Fruit fly (Drosophila melanogaster): ENCODE data around the gene CG46383.

CG46383 gene

dm6 chr3R:15983541-15984229, 32.9 kb upstream of the CG46383 start (continued):
- TF ChIP-seq Fer2 (tag; optimal IDR thresholded peaks at IDR 0.05) (no peak), CG10209 (GFP tag; optimal IDR thresholded peaks at IDR 0.05) (peak; percentile 26), Sox102F (GFP tag; optimal IDR thresholded peaks at IDR 0.05) (peak; percentile 57), CG8359 (GFP tag; optimal IDR thresholded peaks at IDR 0.05; ENCODE audit: borderline replicate concordance) (peak; percentile 21), CG1529 (GFP tag; optimal IDR thresholded peaks at IDR 0.05) (peak; percentile 37), br (optimal IDR thresholded peaks at IDR 0.05) (no peak), CG8388 (GFP tag; optimal IDR thresholded peaks at IDR 0.05) (peak; percentile 38), wek (GFP tag; optimal IDR thresholded peaks at IDR 0.05) (peak; percentile 53), CG7271 (tag; optimal IDR thresholded peaks at IDR 0.05) (peak; percentile 65), grn (GFP tag; optimal IDR thresholded peaks at IDR 0.05) (peak; percentile 49), odd (GFP tag; optimal IDR thresholded peaks at IDR 0.05) (peak; percentile 9), fd102C (GFP tag; optimal IDR thresholded peaks at IDR 0.05) (peak; percentile 31), CG34376 (GFP tag; optimal IDR thresholded peaks at IDR 0.05) (peak; percentile 90), ATbp (GFP tag; optimal IDR thresholded peaks at IDR 0.05) (peak; percentile 66), MTF-1 (GFP tag; optimal IDR thresholded peaks at IDR 0.05; ENCODE audit: borderline replicate concordance) (peak; percentile 33), CG2202 (tag; optimal IDR thresholded peaks at IDR 0.05) (peak; percentile 61), sc (optimal IDR thresholded peaks at IDR 0.05) (no peak), sc (GFP tag; optimal IDR thresholded peaks at IDR 0.05) (peak; percentile 16), Opbp (GFP tag; IDR thresholded peaks at IDR 0.05; ENCODE audit: partially characterized antibody) (no peak), CG13424 (tag; optimal IDR thresholded peaks at IDR 0.05) (peak; percentile 48), HHEX (GFP tag; optimal IDR thresholded peaks at IDR 0.05) (peak; percentile 25), CG17359 (tag; optimal IDR thresholded peaks at IDR 0.05) (peak; percentile 67), TFAM (GFP tag; optimal IDR thresholded peaks at IDR 0.05) (peak; percentile 30), CG2116 (GFP tag; optimal IDR thresholded peaks at IDR 0.05) (peak; percentile 25), CG3995 (GFP tag; optimal IDR thresholded peaks at IDR 0.05) (no peak), CG11093 (GFP tag; IDR thresholded peaks at IDR 0.05) (no peak), CG10267 (tag; optimal IDR thresholded peaks at IDR 0.05) (peak; percentile 35), CG33557 (GFP tag; optimal IDR thresholded peaks at IDR 0.05) (peak; percentile 78), twi (tag; optimal IDR thresholded peaks at IDR 0.05) (peak; percentile 29), org-1 (GFP tag; optimal IDR thresholded peaks at IDR 0.05) (peak; percentile 3), CG16813 (GFP tag; IDR thresholded peaks at IDR 0.05; ENCODE audit: partially characterized antibody) (no peak), Sry-β (GFP tag; optimal IDR thresholded peaks at IDR 0.05) (peak; percentile 4), gro (GFP tag; optimal IDR thresholded peaks at IDR 0.05) (no peak), CoRest (tag; optimal IDR thresholded peaks at IDR 0.05) (peak; percentile 43), NC2β (GFP tag; optimal IDR thresholded peaks at IDR 0.05) (no peak), trem (tag; optimal IDR thresholded peaks at IDR 0.05) (peak; percentile 51), sens-2 (GFP tag; IDR thresholded peaks at IDR 0.05) (no peak), CG17568 (GFP tag; optimal IDR thresholded peaks at IDR 0.05) (peak; percentile 69), CG15601 (tag; optimal IDR thresholded peaks at IDR 0.05) (peak; percentile 74), nau (GFP tag; optimal IDR thresholded peaks at IDR 0.05) (peak; percentile 38), CG4707 (GFP tag; optimal IDR thresholded peaks at IDR 0.05) (peak; percentile 10), Hand (GFP tag; optimal IDR thresholded peaks at IDR 0.05) (no peak), CG12236 (GFP tag; optimal IDR thresholded peaks at IDR 0.05) (peak; percentile 40), CG10321 (GFP tag; IDR thresholded peaks at IDR 0.05) (no peak), CG6813 (GFP tag; optimal IDR thresholded peaks at IDR 0.05) (peak; percentile 73), BtbVII (GFP tag; optimal IDR thresholded peaks at IDR 0.05) (peak; percentile 36), CG15696 (tag; optimal IDR thresholded peaks at IDR 0.05) (peak; percentile 79), CG8290 (GFP tag; optimal IDR thresholded peaks at IDR 0.05) (no peak), CG8290 (tag; optimal IDR thresholded peaks at IDR 0.05) (peak; percentile 26 to 43)

Measured in whole organism, embryonic.